Fruit fly (Drosophila melanogaster) whole organism, embryonic: Measurements from ENCODE around the gene bab1.

ENCODE experiments used
- Antp ChIP-seq: fragments of 200-800 bp; sonication (Bioruptor generic); optimal IDR thresholded peaks from 3 replicates; lab custom pipeline; 2016; ENCODE audit warnings: missing biosample characterization, missing genetic modification characterization
- Asciz ChIP-seq: fragments of 200-800 bp; sonication (Bioruptor generic); optimal IDR thresholded peaks from 2 replicates; lab custom pipeline; 2017; ENCODE audit warnings: missing biosample characterization, mild to moderate bottlenecking, missing genetic modification characterization, missing genetic modification reagents
- Awh ChIP-seq: fragments of 200-800 bp; sonication (Bioruptor generic); IDR thresholded peaks from 2 replicates; pipeline ENCODE4, ENCODE4 v1.3.6; 2022; ENCODE audit warnings: missing biosample characterization, missing genetic modification characterization
- BEAF-32 ChIP-seq: fragments of 200-800 bp; sonication (Bioruptor generic); optimal IDR thresholded peaks from 3 replicates; lab custom pipeline; 2017; ENCODE audit warnings: missing biosample characterization, missing genetic modification characterization, mild to moderate bottlenecking, moderate library complexity, missing genetic modification reagents
- CG10267 ChIP-seq: fragments of 200-800 bp; sonication (Bioruptor generic); optimal IDR thresholded peaks from 2 replicates; lab custom pipeline; 2018; ENCODE audit warnings: missing biosample characterization, mild to moderate bottlenecking, missing genetic modification characterization, moderate library complexity
- CG10321 ChIP-seq: fragments of 200-800 bp; sonication (Bioruptor generic); IDR thresholded peaks from 2 replicates; pipeline ENCODE4 v1.3.6; 2022; ENCODE audit warnings: missing biosample characterization, missing genetic modification characterization
- CG10979 ChIP-seq: fragments of 200-800 bp; sonication (Bioruptor generic); optimal IDR thresholded peaks from 2 replicates; lab custom pipeline; 2018; ENCODE audit warnings: missing biosample characterization, mild to moderate bottlenecking, missing genetic modification characterization, moderate library complexity
- CG11504 ChIP-seq: fragments of 200-800 bp; sonication (Bioruptor generic); optimal IDR thresholded peaks from 3 replicates; lab custom pipeline; 2019; ENCODE audit warnings: missing biosample characterization, mild to moderate bottlenecking, missing genetic modification characterization, moderate library complexity
- CG12391 ChIP-seq: fragments of 200-800 bp; sonication (Bioruptor generic); optimal IDR thresholded peaks from 3 replicates; lab custom pipeline; 2018; ENCODE audit warnings: missing biosample characterization, mild to moderate bottlenecking, missing genetic modification characterization, moderate library complexity
- CG13123 ChIP-seq: fragments of 200-800 bp; sonication (Bioruptor generic); optimal IDR thresholded peaks from 2 replicates; lab custom pipeline; 2016; ENCODE audit warnings: missing biosample characterization, missing genetic modification characterization
- CG13287 ChIP-seq: fragments of 200-800 bp; sonication (Bioruptor generic); IDR thresholded peaks from 2 replicates; pipeline ENCODE4 v1.3.6; 2022; ENCODE audit warnings: missing biosample characterization, missing genetic modification characterization; ENCODE audit not compliant: partially characterized antibody
- CG13894 ChIP-seq: fragments of 200-800 bp; sonication (Bioruptor generic); optimal IDR thresholded peaks from 3 replicates; lab custom pipeline; 2018; ENCODE audit warnings: missing biosample characterization, mild to moderate bottlenecking, missing genetic modification characterization, moderate library complexity
- CG14441 ChIP-seq: fragments of 200-800 bp; sonication (Bioruptor generic); IDR thresholded peaks from 2 replicates; pipeline ENCODE4 v1.3.6; 2022; ENCODE audit warnings: missing biosample characterization, missing genetic modification characterization
- CG1647 ChIP-seq: fragments of 200-800 bp; sonication (Bioruptor generic); optimal IDR thresholded peaks from 3 replicates; lab custom pipeline; 2016; ENCODE audit warnings: missing biosample characterization, missing genetic modification characterization
- CG1792 ChIP-seq: fragments of 200-800 bp; sonication (Bioruptor generic); optimal IDR thresholded peaks from 2 replicates; lab custom pipeline; 2016; ENCODE audit warnings: missing biosample characterization, missing genetic modification characterization
- CG18262 ChIP-seq: fragments of 200-800 bp; optimal IDR thresholded peaks from 3 replicates; lab custom pipeline; 2019; ENCODE audit warnings: missing biosample characterization, mild to moderate bottlenecking, missing genetic modification characterization, moderate library complexity
- CG2129 ChIP-seq: fragments of 200-800 bp; sonication (Bioruptor generic); IDR thresholded peaks from 2 replicates; pipeline ENCODE4 v1.3.6; 2022; ENCODE audit warnings: missing biosample characterization, missing genetic modification characterization; ENCODE audit not compliant: partially characterized antibody
- CG32772 ChIP-seq: fragments of 200-800 bp; sonication (Bioruptor generic); IDR thresholded peaks from 2 replicates; pipeline ENCODE4 v1.3.6; 2022; ENCODE audit warnings: missing biosample characterization, missing genetic modification characterization
- CG3407 ChIP-seq: fragments of 200-800 bp; sonication (Bioruptor generic); optimal IDR thresholded peaks from 2 replicates; lab custom pipeline; 2018; ENCODE audit warnings: missing biosample characterization, mild to moderate bottlenecking, missing genetic modification characterization
- CG6272 ChIP-seq: fragments of 200-800 bp; sonication (Bioruptor generic); IDR thresholded peaks from 2 replicates; pipeline ENCODE4 v1.3.6; 2022; ENCODE audit warnings: missing biosample characterization, missing genetic modification characterization
- CG6654 ChIP-seq: fragments of 200-800 bp; sonication (Bioruptor generic); optimal IDR thresholded peaks from 2 replicates; lab custom pipeline; 2017; ENCODE audit warnings: missing biosample characterization, mild to moderate bottlenecking, missing genetic modification characterization
- CG6765 ChIP-seq: fragments of 200-800 bp; sonication (Bioruptor generic); optimal IDR thresholded peaks from 3 replicates; lab custom pipeline; 2017; ENCODE audit warnings: missing biosample characterization, mild to moderate bottlenecking, missing genetic modification characterization
- CG7839 ChIP-seq: fragments of 200-800 bp; sonication (Bioruptor generic); optimal IDR thresholded peaks from 3 replicates; lab custom pipeline; 2018; ENCODE audit warnings: missing biosample characterization, mild to moderate bottlenecking, missing genetic modification characterization, moderate library complexity
- CG9817 ChIP-seq: fragments of 200-800 bp; sonication (Bioruptor generic); optimal IDR thresholded peaks from 2 replicates; lab custom pipeline; 2018; ENCODE audit warnings: missing biosample characterization, mild to moderate bottlenecking, missing genetic modification characterization, moderate library complexity
- CkIIα-i1 ChIP-seq: fragments of 200-800 bp; sonication (Bioruptor generic); IDR thresholded peaks from 2 replicates; pipeline ENCODE4 v1.3.6; 2022; ENCODE audit warnings: missing biosample characterization, missing genetic modification characterization
- D19B ChIP-seq: fragments of 200-800 bp; sonication (Bioruptor generic); optimal IDR thresholded peaks from 2 replicates; lab custom pipeline; 2017; ENCODE audit warnings: missing biosample characterization, mild to moderate bottlenecking, missing genetic modification characterization
- Deaf1 ChIP-seq: fragments of 200-800 bp; optimal IDR thresholded peaks from 3 replicates; lab custom pipeline; 2019; ENCODE audit warnings: missing biosample characterization, mild to moderate bottlenecking, missing genetic modification characterization, moderate library complexity
- Fer3 ChIP-seq: fragments of 200-800 bp; sonication (Bioruptor generic); optimal IDR thresholded peaks from 2 replicates; lab custom pipeline; 2018; ENCODE audit warnings: missing biosample characterization, mild to moderate bottlenecking, missing genetic modification characterization, moderate library complexity
- Kr ChIP-seq: fragments of 200-800 bp; sonication (Bioruptor generic); optimal IDR thresholded peaks from 2 replicates; lab custom pipeline; 2017; ENCODE audit warnings: missing biosample characterization, mild to moderate bottlenecking, missing genetic modification characterization
- Lim3 ChIP-seq: fragments of 200-800 bp; sonication (Bioruptor generic); IDR thresholded peaks from 2 replicates; pipeline ENCODE4 v1.3.6; 2022; ENCODE audit warnings: missing biosample characterization, missing genetic modification characterization
- MESR4 ChIP-seq: fragments of 200-800 bp; sonication (Bioruptor generic); optimal IDR thresholded peaks from 2 replicates; lab custom pipeline; 2018; ENCODE audit warnings: missing biosample characterization, mild to moderate bottlenecking, missing genetic modification characterization, moderate library complexity
- Opbp ChIP-seq: fragments of 200-800 bp; sonication (Bioruptor generic); IDR thresholded peaks from 3 replicates; pipeline ENCODE4 v1.3.6; 2022; ENCODE audit warnings: missing biosample characterization, missing genetic modification characterization; ENCODE audit not compliant: partially characterized antibody
- amos ChIP-seq: fragments of 200-800 bp; sonication (Bioruptor generic); IDR thresholded peaks from 2 replicates; pipeline ENCODE4 v1.3.6; 2022; ENCODE audit warnings: missing biosample characterization, missing genetic modification characterization; ENCODE audit not compliant: partially characterized antibody
- bbx ChIP-seq: fragments of 200-800 bp; sonication (Bioruptor generic); IDR thresholded peaks from 2 replicates; pipeline ENCODE4 v1.3.6; 2022; ENCODE audit warnings: missing biosample characterization, missing genetic modification characterization; ENCODE audit not compliant: partially characterized antibody
- btn ChIP-seq: fragments of 200-800 bp; sonication (Bioruptor generic); optimal IDR thresholded peaks from 2 replicates; lab custom pipeline; 2016; ENCODE audit warnings: missing biosample characterization, missing genetic modification characterization
- da ChIP-seq: fragments of 200-800 bp; sonication (Bioruptor generic); optimal IDR thresholded peaks from 2 replicates; lab custom pipeline; 2016; ENCODE audit warnings: missing biosample characterization, missing genetic modification characterization
- gem ChIP-seq: fragments of 200-800 bp; sonication (Bioruptor generic); optimal IDR thresholded peaks from 2 replicates; lab custom pipeline; 2019; ENCODE audit warnings: missing biosample characterization, mild to moderate bottlenecking, missing genetic modification characterization, moderate library complexity
- gsb ChIP-seq: fragments of 200-800 bp; sonication (Bioruptor generic); IDR thresholded peaks from 2 replicates; pipeline ENCODE4 v1.3.6; 2022; ENCODE audit warnings: missing biosample characterization, missing genetic modification characterization
- ham ChIP-seq: fragments of 200-800 bp; sonication (Bioruptor generic); IDR thresholded peaks from 2 replicates; pipeline ENCODE4 v1.3.6; 2022; ENCODE audit warnings: missing biosample characterization, missing genetic modification characterization
- jing ChIP-seq: fragments of 200-800 bp; sonication (Bioruptor generic); optimal IDR thresholded peaks from 2 replicates; lab custom pipeline; 2018; ENCODE audit warnings: missing biosample characterization, mild to moderate bottlenecking, missing genetic modification characterization
- kah ChIP-seq: fragments of 200-800 bp; sonication (Bioruptor generic); optimal IDR thresholded peaks from 2 replicates; lab custom pipeline; 2018; ENCODE audit warnings: missing biosample characterization, mild to moderate bottlenecking, missing genetic modification characterization
- luna ChIP-seq: fragments of 200-800 bp; sonication (Bioruptor generic); optimal IDR thresholded peaks from 2 replicates; lab custom pipeline; 2016; ENCODE audit warnings: missing biosample characterization, missing genetic modification characterization
- mirr ChIP-seq: fragments of 200-800 bp; sonication (Bioruptor generic); optimal IDR thresholded peaks from 3 replicates; lab custom pipeline; 2018; ENCODE audit warnings: missing biosample characterization, mild to moderate bottlenecking, missing genetic modification characterization
- nerfin-2 ChIP-seq: fragments of 200-800 bp; sonication (Bioruptor generic); IDR thresholded peaks from 2 replicates; pipeline ENCODE4 v1.3.6; 2022; ENCODE audit warnings: missing biosample characterization, missing genetic modification characterization; ENCODE audit not compliant: partially characterized antibody
- nom ChIP-seq: fragments of 200-800 bp; sonication (Bioruptor generic); optimal IDR thresholded peaks from 2 replicates; lab custom pipeline; 2017; ENCODE audit warnings: missing biosample characterization, missing genetic modification characterization, mild to moderate bottlenecking, moderate library complexity, missing genetic modification reagents
- slbo ChIP-seq: fragments of 200-800 bp; sonication (Bioruptor generic); IDR thresholded peaks from 2 replicates; pipeline ENCODE4 v1.3.6; 2022; ENCODE audit warnings: missing biosample characterization, missing genetic modification characterization
- tin ChIP-seq: fragments of 200-800 bp; sonication (Bioruptor generic); optimal IDR thresholded peaks from 3 replicates; lab custom pipeline; 2016; ENCODE audit warnings: missing biosample characterization, missing genetic modification characterization
- tio ChIP-seq: fragments of 200-800 bp; sonication (Bioruptor generic); optimal IDR thresholded peaks from 2 replicates; lab custom pipeline; 2017; ENCODE audit warnings: missing biosample characterization, missing genetic modification characterization, inconsistent platforms
- zfh2 ChIP-seq: fragments of 200-800 bp; sonication (Bioruptor generic); optimal IDR thresholded peaks from 2 replicates; lab custom pipeline; 2016; ENCODE audit warnings: missing biosample characterization, missing genetic modification characterization

Gene bab1

dm6 chr3L:1084380-1085097, 16.4 kb downstream of the bab1 start (continued):
- TF ChIP-seq CG1647 (GFP tag; lab: Kevin White, UChicago), result no peak
- TF ChIP-seq nerfin-2 (GFP tag; lab: Robert Waterston, UW), result no peak
- no peak for TF ChIP-seq CG13894
- TF ChIP-seq CG14441 (GFP tag; lab: Robert Waterston, UW), result no peak
- TF ChIP-seq tin (GFP tag; lab: Kevin White, UChicago), result no peak
- peak; percentile 47 for TF ChIP-seq CG18262
- peak; percentile 59 for TF ChIP-seq gem
- TF ChIP-seq btn (GFP tag; lab: Kevin White, UChicago), result no peak
- no peak for TF ChIP-seq MESR4 (GFP tag; lab: Kevin White, UChicago)
- TF ChIP-seq CG3407, result no peak
- no peak for TF ChIP-seq CG6765 (GFP tag; lab: Kevin White, UChicago)
- no peak for TF ChIP-seq CG6272
- no peak for TF ChIP-seq bbx (GFP tag; lab: Robert Waterston, UW)
- no peak for TF ChIP-seq tio (GFP tag; lab: Kevin White, UChicago)
- no peak for TF ChIP-seq Deaf1 (tag; lab: Kevin White, UChicago)
- TF ChIP-seq Opbp (GFP tag; lab: Robert Waterston, UW), result no peak
- no peak for TF ChIP-seq Kr (GFP tag; lab: Kevin White, UChicago)
- no peak for TF ChIP-seq gsb (GFP tag; lab: Robert Waterston, UW)
- TF ChIP-seq Asciz, result no peak
- TF ChIP-seq Antp (GFP tag; lab: Kevin White, UChicago), result no peak
- TF ChIP-seq jing (GFP tag; lab: Kevin White, UChicago), result no peak
- TF ChIP-seq CG10979 (tag; lab: Kevin White, UChicago), result peak; percentile 46
- TF ChIP-seq CG11504 (tag; lab: Kevin White, UChicago), result peak; percentile 69
- peak; percentile 24 for TF ChIP-seq CG7839 (tag; lab: Kevin White, UChicago)
- no peak for TF ChIP-seq BEAF-32 (GFP tag; lab: Kevin White, UChicago)
- no peak for TF ChIP-seq CG10321
- TF ChIP-seq CG9817 (tag; lab: Kevin White, UChicago), result no peak
- TF ChIP-seq da (GFP tag; lab: Kevin White, UChicago), result no peak
- TF ChIP-seq kah (GFP tag; lab: Kevin White, UChicago), result no peak
- no peak for TF ChIP-seq amos (GFP tag; lab: Robert Waterston, UW)
- TF ChIP-seq zfh2 (GFP tag; lab: Kevin White, UChicago), result no peak
- no peak for TF ChIP-seq Fer3 (tag; lab: Kevin White, UChicago)
- TF ChIP-seq Awh (GFP tag; lab: Robert Waterston, UW), result peak; percentile 18; the same call in 1 of the 2 replicates
- TF ChIP-seq CG1792 (GFP tag; lab: Kevin White, UChicago), result no peak
- no peak for TF ChIP-seq Lim3
- TF ChIP-seq nom, result peak; percentile 0
- TF ChIP-seq CG2129 (GFP tag; lab: Robert Waterston, UW), result no peak
- no peak for TF ChIP-seq CG6654 (GFP tag; lab: Kevin White, UChicago)
- TF ChIP-seq CG12391 (tag; lab: Kevin White, UChicago), result peak; percentile 18
- TF ChIP-seq CkIIα-i1 (GFP tag; lab: Robert Waterston, UW), result no peak
- TF ChIP-seq CG13287, result no peak
- no peak for TF ChIP-seq slbo (GFP tag; lab: Robert Waterston, UW)
- TF ChIP-seq CG10267 (tag; lab: Kevin White, UChicago), result no peak
- TF ChIP-seq D19B (GFP tag; lab: Kevin White, UChicago), result no peak
- no peak for TF ChIP-seq CG13123
- TF ChIP-seq mirr (GFP tag; lab: Kevin White, UChicago), result no peak
- no peak for TF ChIP-seq CG32772 (GFP tag; lab: Robert Waterston, UW)
- TF ChIP-seq luna (GFP tag; lab: Kevin White, UChicago), result no peak
- no peak for TF ChIP-seq ham (GFP tag; lab: Robert Waterston, UW)
